Worm (Caenorhabditis elegans) whole organism, young adult: ENCODE data around the gene kbp-1.

Experiments used
- B0019.2 ChIP-seq: fragments of 200-800 bp; sonication (Bioruptor generic); conservative IDR thresholded peaks from 2 replicates; pipeline ENCODE4 v1.3.6; 2022; ENCODE audit warnings: missing genetic modification reagents, missing genetic modification characterization, missing compliant biosample characterization
- B0035.1 ChIP-seq: sonication (generic microtip); optimal IDR thresholded peaks from 2 replicates; lab custom pipeline; 2016; ENCODE audit warnings: missing genetic modification characterization, mild to moderate bottlenecking, missing compliant biosample characterization, missing genotype, missing genetic modification reagents
- B0336.3 ChIP-seq: fragments of 200-800 bp; sonication (Bioruptor generic); IDR thresholded peaks from 2 replicates; pipeline ENCODE4 v1.3.6; 2022; ENCODE audit warnings: missing genetic modification characterization, missing compliant biosample characterization
- C06A6.2 ChIP-seq: fragments of 200-800 bp; sonication (Bioruptor generic); conservative IDR thresholded peaks from 2 replicates; pipeline ENCODE4 v1.3.6; 2022; ENCODE audit warnings: missing genetic modification characterization, missing compliant biosample characterization
- C17E4.6 ChIP-seq: fragments of 200-800 bp; sonication (Bioruptor generic); IDR thresholded peaks from 2 replicates; pipeline ENCODE4 v1.3.6; 2022; ENCODE audit warnings: missing genetic modification reagents, missing genetic modification characterization, missing compliant biosample characterization
- F22D6.2 ChIP-seq: sonication (generic microtip); optimal IDR thresholded peaks from 2 replicates; lab custom pipeline; 2016; ENCODE audit warnings: mild to moderate bottlenecking, missing genetic modification characterization, missing compliant biosample characterization
- F23B12.7 ChIP-seq: sonication (generic microtip); optimal IDR thresholded peaks from 2 replicates; lab custom pipeline; 2017; ENCODE audit warnings: missing genetic modification characterization, mild to moderate bottlenecking, missing compliant biosample characterization, antibody characterized with exemption, moderate library complexity; ENCODE audit not compliant: insufficient read depth
- F39B2.1 ChIP-seq: fragments of 200-800 bp; sonication (Bioruptor generic); IDR thresholded peaks from 2 replicates; pipeline ENCODE4 v1.3.6; 2022; ENCODE audit warnings: missing genetic modification reagents, missing genetic modification characterization, missing compliant biosample characterization
- F55B11.4 ChIP-seq: sonication (generic microtip); optimal IDR thresholded peaks from 2 replicates; lab custom pipeline; 2016; ENCODE audit warnings: missing compliant biosample characterization, missing genetic modification characterization, borderline replicate concordance; ENCODE audit not compliant: insufficient read depth
- K12H6.12 ChIP-seq: fragments of 200-800 bp; sonication (Bioruptor generic); optimal IDR thresholded peaks from 2 replicates; lab custom pipeline; 2018; ENCODE audit warnings: mild to moderate bottlenecking, missing genetic modification characterization, missing compliant biosample characterization
- T07F8.4 ChIP-seq: sonication (generic microtip); optimal IDR thresholded peaks from 2 replicates; lab custom pipeline; 2016; ENCODE audit warnings: mild to moderate bottlenecking, missing genetic modification characterization, moderate library complexity, missing compliant biosample characterization
- Y56A3A.18 ChIP-seq: fragments of 200-800 bp; sonication (Bioruptor generic); IDR thresholded peaks from 2 replicates; pipeline ENCODE4 v1.3.6; 2022; ENCODE audit warnings: missing genetic modification reagents, missing genetic modification characterization, missing compliant biosample characterization
- Y79H2A.3 ChIP-seq: fragments of 200-800 bp; sonication (Bioruptor generic); conservative IDR thresholded peaks from 2 replicates; pipeline ENCODE4 v1.3.6; 2022; ENCODE audit warnings: missing genetic modification reagents, missing genetic modification characterization, missing compliant biosample characterization
- Y95B8A.8 ChIP-seq: fragments of 200-800 bp; sonication (Bioruptor generic); IDR thresholded peaks from 2 replicates; pipeline ENCODE4 v1.3.6; 2022; ENCODE audit warnings: missing genetic modification reagents, missing genetic modification characterization, missing compliant biosample characterization
- attf-3 ChIP-seq: fragments of 200-800 bp; sonication (Bioruptor generic); conservative IDR thresholded peaks from 2 replicates; pipeline ENCODE4 v1.3.6; 2022; ENCODE audit warnings: missing genetic modification reagents, missing genetic modification characterization, missing compliant biosample characterization
- attf-6 ChIP-seq: fragments of 200-800 bp; sonication (Bioruptor generic); IDR thresholded peaks from 2 replicates; pipeline ENCODE4 v1.3.6; 2022; ENCODE audit warnings: missing genetic modification reagents, missing genetic modification characterization, missing compliant biosample characterization
- bed-1 ChIP-seq: fragments of 200-800 bp; sonication (Bioruptor generic); IDR thresholded peaks from 2 replicates; pipeline ENCODE4 v1.3.6; 2022; ENCODE audit warnings: missing genetic modification reagents, missing genetic modification characterization, missing compliant biosample characterization
- ceh-100 ChIP-seq: fragments of 200-800 bp; sonication (Bioruptor generic); IDR thresholded peaks from 2 replicates; pipeline ENCODE4 v1.3.6; 2022; ENCODE audit warnings: missing genetic modification reagents, missing genetic modification characterization, missing compliant biosample characterization
- ceh-58 ChIP-seq: fragments of 200-800 bp; sonication (Bioruptor generic); IDR thresholded peaks from 2 replicates; pipeline ENCODE4 v1.3.6; 2022; ENCODE audit warnings: missing genetic modification characterization, missing compliant biosample characterization
- ceh-79 ChIP-seq: sonication (generic microtip); optimal IDR thresholded peaks from 2 replicates; lab custom pipeline; 2017; ENCODE audit warnings: mild to moderate bottlenecking, missing genetic modification characterization, missing compliant biosample characterization
- ceh-91 ChIP-seq: fragments of 200-800 bp; sonication (Bioruptor generic); IDR thresholded peaks from 2 replicates; pipeline ENCODE4 v1.3.6; 2022; ENCODE audit warnings: missing genetic modification reagents, missing genetic modification characterization, missing compliant biosample characterization
- efl-1 ChIP-seq: fragments of 150-350 bp; optimal IDR thresholded peaks from 2 replicates; lab custom pipeline; 2014; ENCODE audit warnings: missing biosample characterization, missing genetic modification reagents, missing genetic modification characterization
- egl-44 ChIP-seq: fragments of 200-800 bp; sonication (Bioruptor generic); IDR thresholded peaks from 2 replicates; pipeline ENCODE4 v1.3.6; 2022; ENCODE audit warnings: missing genetic modification reagents, missing genetic modification characterization, missing compliant biosample characterization
- him-1 ChIP-seq: sonication (generic microtip); optimal IDR thresholded peaks from 2 replicates; lab custom pipeline; 2016; ENCODE audit warnings: missing genotype, missing genetic modification reagents, missing genetic modification characterization, missing compliant biosample characterization
- hlh-12 ChIP-seq: sonication (generic microtip); optimal IDR thresholded peaks from 2 replicates; lab custom pipeline; 2016; ENCODE audit warnings: missing genetic modification characterization, missing compliant biosample characterization
- hmg-1.2 ChIP-seq: fragments of 200-800 bp; sonication (Bioruptor generic); IDR thresholded peaks from 2 replicates; pipeline ENCODE4 v1.3.6; 2022; ENCODE audit warnings: missing genetic modification reagents, missing genetic modification characterization, missing compliant biosample characterization
- hmg-20 ChIP-seq: fragments of 200-800 bp; sonication (Bioruptor generic); IDR thresholded peaks from 2 replicates; pipeline ENCODE4 v1.3.6; 2022; ENCODE audit warnings: missing genetic modification reagents, missing genetic modification characterization, missing compliant biosample characterization
- hsf-1 ChIP-seq: fragments of 200-800 bp; sonication (Bioruptor generic); IDR thresholded peaks from 2 replicates; pipeline ENCODE4 v1.3.6; 2022; ENCODE audit warnings: missing genetic modification reagents, missing genetic modification characterization, missing compliant biosample characterization
- let-607 ChIP-seq, 2 experiments: fragments of 200-800 bp in 1 of 2; sonication (Bioruptor generic) in 1 of 2; sonication (generic microtip) in 1 of 2; optimal IDR thresholded peaks; 2 replicates each; lab custom pipeline; 2016 to 2018; ENCODE audit warnings: mild to moderate bottlenecking in 2 of 2, missing compliant biosample characterization in 2 of 2, missing genetic modification characterization in 2 of 2, moderate library complexity in 2 of 2, missing genotype in 1 of 2
- lin-26 ChIP-seq: fragments of 200-800 bp; sonication (Bioruptor generic); IDR thresholded peaks from 2 replicates; pipeline ENCODE4 v1.3.6; 2022; ENCODE audit warnings: missing genetic modification reagents, missing genetic modification characterization, missing compliant biosample characterization
- lin-40 ChIP-seq: sonication (generic microtip); optimal IDR thresholded peaks from 2 replicates; lab custom pipeline; 2016; ENCODE audit warnings: missing genetic modification characterization, mild to moderate bottlenecking, missing compliant biosample characterization, missing genotype, missing genetic modification reagents
- lin-54 ChIP-seq: fragments of 200-800 bp; sonication (Bioruptor generic); optimal IDR thresholded peaks from 2 replicates; lab custom pipeline; 2018; ENCODE audit warnings: mild to moderate bottlenecking, missing genetic modification characterization, missing compliant biosample characterization
- madf-10 ChIP-seq: sonication (generic microtip); optimal IDR thresholded peaks from 2 replicates; lab custom pipeline; 2016; ENCODE audit warnings: mild to moderate bottlenecking, missing genetic modification characterization, missing compliant biosample characterization
- mel-28 ChIP-seq: sonication (generic microtip); optimal IDR thresholded peaks from 2 replicates; lab custom pipeline; 2016; ENCODE audit warnings: borderline replicate concordance, mild to moderate bottlenecking, missing genetic modification characterization, missing compliant biosample characterization
- mxl-1 ChIP-seq: sonication (generic microtip); optimal IDR thresholded peaks from 2 replicates; lab custom pipeline; 2016; ENCODE audit warnings: missing genetic modification characterization, missing compliant biosample characterization
- nfya-1 ChIP-seq: sonication (generic microtip); optimal IDR thresholded peaks from 2 replicates; lab custom pipeline; 2017; ENCODE audit warnings: antibody characterized with exemption, missing compliant biosample characterization, missing genetic modification characterization, borderline replicate concordance; ENCODE audit not compliant: insufficient read depth
- nfyb-1 ChIP-seq: fragments of 200-800 bp; sonication (Bioruptor generic); IDR thresholded peaks from 2 replicates; pipeline ENCODE4 v1.3.6; 2022; ENCODE audit warnings: missing genetic modification reagents, missing genetic modification characterization, missing compliant biosample characterization
- nhr-27 ChIP-seq: fragments of 200-800 bp; sonication (Bioruptor generic); optimal IDR thresholded peaks from 2 replicates; lab custom pipeline; 2018; ENCODE audit warnings: mild to moderate bottlenecking, missing genetic modification characterization, moderate library complexity, missing compliant biosample characterization
- nhr-80 ChIP-seq: sonication (generic microtip); optimal IDR thresholded peaks from 2 replicates; lab custom pipeline; 2016; ENCODE audit warnings: missing genetic modification characterization, missing compliant biosample characterization
- pha-4 ChIP-seq: fragments of 150-350 bp; sonication (generic microtip); optimal IDR thresholded peaks from 2 replicates; lab custom pipeline; 2014; ENCODE audit warnings: missing biosample characterization, missing genetic modification reagents, missing genetic modification characterization
- rec-8 ChIP-seq, 2 experiments: sonication (generic microtip); optimal IDR thresholded peaks; 2 replicates each; lab custom pipeline; 2016; ENCODE audit warnings: mild to moderate bottlenecking in 2 of 2, missing genetic modification characterization in 2 of 2, missing genetic modification reagents in 2 of 2, missing genotype in 2 of 2, missing biosample characterization in 1 of 2, missing compliant biosample characterization in 1 of 2, moderate library complexity in 1 of 2
- rpc-1 ChIP-seq, 2 experiments: fragments of 150-350 bp in 1 of 2; sonication (generic microtip) in 1 of 2; optimal IDR thresholded peaks; 2 replicates each; lab custom pipeline; 2014 to 2018; ENCODE audit warnings: missing biosample characterization in 1 of 2, missing genetic modification characterization in 1 of 2, missing genetic modification reagents in 1 of 2, missing genotype in 1 of 2
- snpc-1.1 ChIP-seq: sonication (generic microtip); optimal IDR thresholded peaks from 2 replicates; lab custom pipeline; 2017; ENCODE audit warnings: missing genetic modification characterization, mild to moderate bottlenecking, missing compliant biosample characterization, antibody characterized with exemption, moderate library complexity, missing genotype, missing genetic modification reagents; ENCODE audit not compliant: insufficient read depth
- somi-1 ChIP-seq: fragments of 200-800 bp; sonication (Bioruptor generic); optimal IDR thresholded peaks from 2 replicates; lab custom pipeline; 2018; ENCODE audit warnings: mild to moderate bottlenecking, missing genetic modification characterization, missing compliant biosample characterization
- sptf-2 ChIP-seq: fragments of 200-800 bp; sonication (Bioruptor generic); optimal IDR thresholded peaks from 2 replicates; lab custom pipeline; 2018; ENCODE audit warnings: mild to moderate bottlenecking, missing genetic modification characterization, missing compliant biosample characterization
- zfh-2 ChIP-seq: fragments of 200-800 bp; sonication (Bioruptor generic); conservative IDR thresholded peaks from 2 replicates; pipeline ENCODE4 v1.3.6; 2022; ENCODE audit warnings: missing genetic modification reagents, missing genetic modification characterization, missing compliant biosample characterization
- ztf-22 ChIP-seq: fragments of 200-800 bp; sonication (Bioruptor generic); optimal IDR thresholded peaks from 2 replicates; lab custom pipeline; 2018; ENCODE audit warnings: mild to moderate bottlenecking, missing genetic modification characterization, moderate library complexity, missing compliant biosample characterization
- ztf-3 ChIP-seq: fragments of 200-800 bp; sonication (Bioruptor generic); optimal IDR thresholded peaks from 2 replicates; lab custom pipeline; 2018; ENCODE audit warnings: mild to moderate bottlenecking, missing genetic modification characterization, missing compliant biosample characterization

The kbp-1 gene

DNA sequence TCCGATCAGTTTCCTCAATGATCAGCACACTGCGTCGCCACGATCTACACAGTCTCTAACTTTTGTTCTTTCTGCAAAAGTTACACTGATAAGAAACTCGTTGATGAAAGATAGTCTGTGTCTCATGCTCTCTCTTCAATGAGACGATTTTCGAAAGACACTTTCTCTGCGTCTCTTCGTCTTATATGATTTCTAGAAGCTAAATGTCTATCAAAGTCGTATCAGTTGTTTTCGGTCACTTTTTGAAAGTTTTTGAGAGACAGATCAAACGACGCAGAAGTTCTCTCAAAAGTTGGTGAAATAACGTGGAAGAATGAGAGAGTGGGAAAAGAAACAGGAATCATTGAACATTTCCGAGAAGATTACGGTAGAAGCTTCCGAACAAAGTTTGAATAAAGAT is 25.7 kb downstream of the kbp-1 start (continued):
- TF ChIP-seq sptf-2 (GFP tag; lab: Kevin White, UChicago), result no peak
- TF ChIP-seq ztf-22 (GFP tag; lab: Kevin White, UChicago), result peak; percentile 2
- no peak for TF ChIP-seq let-607 (tag; optimal IDR thresholded peaks at IDR 0.05; lab: Kevin White, UChicago)
- no peak for TF ChIP-seq hmg-20 (GFP tag; lab: Robert Waterston, UW)
- TF ChIP-seq zfh-2 (GFP tag; lab: Robert Waterston, UW), result no peak
- TF ChIP-seq mel-28 (tag; lab: Kevin White, UChicago), result no peak
- no peak for TF ChIP-seq madf-10
- no peak for TF ChIP-seq F23B12.7 (tag; lab: Kevin White, UChicago)
- no peak for TF ChIP-seq ztf-3
- no peak for TF ChIP-seq K12H6.12 (tag; lab: Kevin White, UChicago)
- no peak for TF ChIP-seq mxl-1
- no peak for TF ChIP-seq bed-1 (GFP tag; lab: Robert Waterston, UW)
- TF ChIP-seq nfya-1 (tag; lab: Kevin White, UChicago), result no peak
- TF ChIP-seq ceh-79 (tag; lab: Kevin White, UChicago), result no peak
- no peak for TF ChIP-seq Y95B8A.8 (GFP tag; lab: Robert Waterston, UW)
- TF ChIP-seq ceh-91, result no peak
- TF ChIP-seq F39B2.1, result no peak
- TF ChIP-seq F55B11.4, result no peak
- no peak for TF ChIP-seq C17E4.6 (GFP tag; lab: Robert Waterston, UW)
- TF ChIP-seq pha-4 (tag; lab: Kevin White, UChicago), result peak; percentile 20
- TF ChIP-seq rec-8 (tag; optimal IDR thresholded peaks at IDR 0.05; lab: Kevin White, UChicago), result no peak
- TF ChIP-seq hsf-1 (GFP tag; lab: Robert Waterston, UW), result no peak
- no peak for TF ChIP-seq rpc-1 (optimal IDR thresholded peaks at IDR 0.05; lab: Kevin White, UChicago)
- no peak for TF ChIP-seq rpc-1 (tag; optimal IDR thresholded peaks at IDR 0.05; lab: Kevin White, UChicago)
- no peak for TF ChIP-seq Y79H2A.3
- TF ChIP-seq hlh-12 (tag; lab: Kevin White, UChicago), result no peak
- TF ChIP-seq nfyb-1 (GFP tag; lab: Robert Waterston, UW), result peak; percentile 45; the same call in 1 of the 2 replicates
- TF ChIP-seq lin-40 (tag; lab: Kevin White, UChicago), result peak; percentile 74
- 0 out of 2 replicates have a peak, but pooled peaks have one; percentile 36 for TF ChIP-seq C06A6.2 (GFP tag; lab: Robert Waterston, UW)
- TF ChIP-seq nhr-27 (tag; lab: Kevin White, UChicago), result no peak
- no peak for TF ChIP-seq B0035.1
- peak; percentile 41; the same call in 1 of the 2 replicates for TF ChIP-seq lin-26 (GFP tag; lab: Robert Waterston, UW)
- TF ChIP-seq nhr-80 (tag; lab: Kevin White, UChicago), result peak; percentile 94
- TF ChIP-seq snpc-1.1 (tag; lab: Kevin White, UChicago), result no peak
- TF ChIP-seq T07F8.4 (tag; lab: Kevin White, UChicago), result no peak
- peak; percentile 47 for TF ChIP-seq lin-54 (GFP tag; lab: Kevin White, UChicago)
- TF ChIP-seq B0336.3, result peak; percentile 75
- TF ChIP-seq attf-6 (GFP tag; lab: Robert Waterston, UW), result no peak
- no peak for TF ChIP-seq F22D6.2 (tag; lab: Kevin White, UChicago)
- TF ChIP-seq Y56A3A.18, result peak; percentile 72; the same call in 1 of the 2 replicates
- TF ChIP-seq him-1 (tag; lab: Kevin White, UChicago), result peak; percentile 28
- TF ChIP-seq hmg-1.2 (GFP tag; lab: Robert Waterston, UW), result peak; percentile 73
- TF ChIP-seq ceh-100 (GFP tag; lab: Robert Waterston, UW), result no peak
- TF ChIP-seq ceh-58, result no peak
- TF ChIP-seq attf-3 (GFP tag; lab: Robert Waterston, UW), result no peak
- TF ChIP-seq B0019.2 (GFP tag; lab: Robert Waterston, UW), result no peak
- TF ChIP-seq somi-1, result peak; percentile 58
- no peak for TF ChIP-seq egl-44 (GFP tag; lab: Robert Waterston, UW)
- no peak for TF ChIP-seq efl-1 (GFP tag; lab: Kevin White, UChicago)
